Worm (Caenorhabditis elegans) whole organism, young adult: ENCODE data around the gene mlt-8.

ENCODE experiments used
- B0336.3 ChIP-seq: fragments of 200-800 bp; sonication (Bioruptor generic); IDR thresholded peaks from 2 replicates; pipeline ENCODE4 v1.3.6; 2022; ENCODE audit warnings: missing genetic modification characterization, missing compliant biosample characterization
- F23B12.7 ChIP-seq: sonication (generic microtip); optimal IDR thresholded peaks from 2 replicates; lab custom pipeline; 2017; ENCODE audit warnings: missing genetic modification characterization, mild to moderate bottlenecking, missing compliant biosample characterization, antibody characterized with exemption, moderate library complexity; ENCODE audit not compliant: insufficient read depth
- F37B4.10 ChIP-seq: fragments of 200-800 bp; sonication (Bioruptor generic); IDR thresholded peaks from 2 replicates; pipeline ENCODE4 v1.3.6; 2022; ENCODE audit warnings: missing genetic modification characterization, missing compliant biosample characterization
- F39B2.1 ChIP-seq: fragments of 200-800 bp; sonication (Bioruptor generic); IDR thresholded peaks from 2 replicates; pipeline ENCODE4 v1.3.6; 2022; ENCODE audit warnings: missing genetic modification reagents, missing genetic modification characterization, missing compliant biosample characterization
- F52B5.7 ChIP-seq: sonication (generic microtip); optimal IDR thresholded peaks from 2 replicates; lab custom pipeline; 2016; ENCODE audit warnings: mild to moderate bottlenecking, missing genetic modification characterization, missing compliant biosample characterization
- F55B11.4 ChIP-seq: sonication (generic microtip); optimal IDR thresholded peaks from 2 replicates; lab custom pipeline; 2016; ENCODE audit warnings: missing compliant biosample characterization, missing genetic modification characterization, borderline replicate concordance; ENCODE audit not compliant: insufficient read depth
- K12H6.12 ChIP-seq: fragments of 200-800 bp; sonication (Bioruptor generic); optimal IDR thresholded peaks from 2 replicates; lab custom pipeline; 2018; ENCODE audit warnings: mild to moderate bottlenecking, missing genetic modification characterization, missing compliant biosample characterization
- ama-1 ChIP-seq, 3 experiments: fragments of 150-350 bp in 1 of 3; sonication (generic microtip) in 2 of 3; optimal IDR thresholded peaks; 2 replicates each; lab custom pipeline; 2014 to 2018; ENCODE audit warnings: missing biosample characterization in 2 of 3, missing genetic modification characterization in 2 of 3, missing genetic modification reagents in 2 of 3
- aptf-2 ChIP-seq: fragments of 200-800 bp; sonication (Bioruptor generic); conservative IDR thresholded peaks from 2 replicates; pipeline ENCODE4 v1.3.6; 2022; ENCODE audit warnings: missing genetic modification reagents, missing genetic modification characterization, missing compliant biosample characterization
- atf-7 ChIP-seq: sonication (generic microtip); optimal IDR thresholded peaks from 2 replicates; lab custom pipeline; 2017; ENCODE audit warnings: mild to moderate bottlenecking, missing genetic modification characterization, missing compliant biosample characterization
- athp-1 ChIP-seq: sonication (generic microtip); optimal IDR thresholded peaks from 2 replicates; lab custom pipeline; 2017; ENCODE audit warnings: mild to moderate bottlenecking, missing genetic modification characterization, missing compliant biosample characterization
- attf-6 ChIP-seq: fragments of 200-800 bp; sonication (Bioruptor generic); IDR thresholded peaks from 2 replicates; pipeline ENCODE4 v1.3.6; 2022; ENCODE audit warnings: missing genetic modification reagents, missing genetic modification characterization, missing compliant biosample characterization
- bed-1 ChIP-seq: fragments of 200-800 bp; sonication (Bioruptor generic); IDR thresholded peaks from 2 replicates; pipeline ENCODE4 v1.3.6; 2022; ENCODE audit warnings: missing genetic modification reagents, missing genetic modification characterization, missing compliant biosample characterization
- ccch-3 ChIP-seq: fragments of 200-800 bp; sonication (Bioruptor generic); optimal IDR thresholded peaks from 2 replicates; lab custom pipeline; 2018; ENCODE audit warnings: mild to moderate bottlenecking, missing genetic modification characterization, missing compliant biosample characterization
- cebp-1 ChIP-seq, 2 experiments: fragments of 200-800 bp in 1 of 2; sonication (Bioruptor generic) in 1 of 2; sonication (generic microtip) in 1 of 2; IDR thresholded peaks in 1 of 2; optimal IDR thresholded peaks in 1 of 2; 2 replicates each; pipeline versions ENCODE4 v1.3.6 to Lab custom; 2017 to 2022; ENCODE audit warnings: missing compliant biosample characterization in 2 of 2, missing genetic modification characterization in 2 of 2, mild to moderate bottlenecking in 1 of 2, missing genetic modification reagents in 1 of 2, moderate library complexity in 1 of 2
- cebp-2 ChIP-seq: fragments of 200-800 bp; sonication (Bioruptor generic); IDR thresholded peaks from 2 replicates; pipeline ENCODE4 v1.3.6; 2022; ENCODE audit warnings: missing genetic modification characterization, missing compliant biosample characterization
- ceh-40 ChIP-seq: fragments of 200-800 bp; sonication (Bioruptor generic); IDR thresholded peaks from 2 replicates; pipeline ENCODE4 v1.3.6; 2022; ENCODE audit warnings: missing genetic modification characterization, missing compliant biosample characterization
- ceh-79 ChIP-seq: sonication (generic microtip); optimal IDR thresholded peaks from 2 replicates; lab custom pipeline; 2017; ENCODE audit warnings: mild to moderate bottlenecking, missing genetic modification characterization, missing compliant biosample characterization
- egl-18 ChIP-seq: fragments of 200-800 bp; sonication (Bioruptor generic); IDR thresholded peaks from 2 replicates; pipeline ENCODE4 v1.3.6; 2022; ENCODE audit warnings: missing genetic modification reagents, missing genetic modification characterization, missing compliant biosample characterization
- egrh-3 ChIP-seq: fragments of 200-800 bp; sonication (Bioruptor generic); IDR thresholded peaks from 2 replicates; pipeline ENCODE4 v1.3.6; 2022; ENCODE audit warnings: missing genetic modification reagents, missing genetic modification characterization, missing compliant biosample characterization
- him-1 ChIP-seq: sonication (generic microtip); optimal IDR thresholded peaks from 2 replicates; lab custom pipeline; 2016; ENCODE audit warnings: missing genotype, missing genetic modification reagents, missing genetic modification characterization, missing compliant biosample characterization
- hmg-1.2 ChIP-seq: fragments of 200-800 bp; sonication (Bioruptor generic); IDR thresholded peaks from 2 replicates; pipeline ENCODE4 v1.3.6; 2022; ENCODE audit warnings: missing genetic modification reagents, missing genetic modification characterization, missing compliant biosample characterization
- hmg-20 ChIP-seq: fragments of 200-800 bp; sonication (Bioruptor generic); IDR thresholded peaks from 2 replicates; pipeline ENCODE4 v1.3.6; 2022; ENCODE audit warnings: missing genetic modification reagents, missing genetic modification characterization, missing compliant biosample characterization
- lag-1 ChIP-seq: fragments of 200-800 bp; sonication (Bioruptor generic); IDR thresholded peaks from 2 replicates; pipeline ENCODE4 v1.3.6; 2022; ENCODE audit warnings: missing genetic modification reagents, missing genetic modification characterization, missing compliant biosample characterization
- lin-26 ChIP-seq: fragments of 200-800 bp; sonication (Bioruptor generic); IDR thresholded peaks from 2 replicates; pipeline ENCODE4 v1.3.6; 2022; ENCODE audit warnings: missing genetic modification reagents, missing genetic modification characterization, missing compliant biosample characterization
- lin-35 ChIP-seq, 3 experiments: fragments of 150-350 bp in 2 of 3; sonication (generic microtip) in 1 of 3; optimal IDR thresholded peaks; 2 replicates each; lab custom pipeline; 2014 to 2018; ENCODE audit warnings: missing biosample characterization in 3 of 3, missing genetic modification characterization in 3 of 3, missing genetic modification reagents in 3 of 3
- lsl-1 ChIP-seq: fragments of 200-800 bp; sonication (Bioruptor generic); optimal IDR thresholded peaks from 2 replicates; lab custom pipeline; 2018; ENCODE audit warnings: mild to moderate bottlenecking, missing genetic modification characterization, moderate library complexity, missing compliant biosample characterization
- mes-4 ChIP-seq: sonication (generic microtip); optimal IDR thresholded peaks from 2 replicates; lab custom pipeline; 2016; ENCODE audit warnings: missing genotype, missing genetic modification characterization, missing compliant biosample characterization
- mxl-1 ChIP-seq: sonication (generic microtip); optimal IDR thresholded peaks from 2 replicates; lab custom pipeline; 2016; ENCODE audit warnings: missing genetic modification characterization, missing compliant biosample characterization
- nhr-120 ChIP-seq: fragments of 200-800 bp; sonication (Bioruptor generic); IDR thresholded peaks from 2 replicates; pipeline ENCODE4 v1.3.6; 2022; ENCODE audit warnings: missing genetic modification characterization, missing compliant biosample characterization
- nhr-80 ChIP-seq: sonication (generic microtip); optimal IDR thresholded peaks from 2 replicates; lab custom pipeline; 2016; ENCODE audit warnings: missing genetic modification characterization, missing compliant biosample characterization
- repo-1 ChIP-seq: sonication (generic microtip); optimal IDR thresholded peaks from 2 replicates; lab custom pipeline; 2017; ENCODE audit warnings: mild to moderate bottlenecking, missing genetic modification characterization, missing compliant biosample characterization
- rpc-1 ChIP-seq, 2 experiments: fragments of 150-350 bp in 1 of 2; sonication (generic microtip) in 1 of 2; optimal IDR thresholded peaks; 2 replicates each; lab custom pipeline; 2014 to 2018; ENCODE audit warnings: missing biosample characterization in 1 of 2, missing genetic modification characterization in 1 of 2, missing genetic modification reagents in 1 of 2, missing genotype in 1 of 2
- xnd-1 ChIP-seq: sonication (generic microtip); optimal IDR thresholded peaks from 2 replicates; lab custom pipeline; 2016; ENCODE audit warnings: missing genotype, missing genetic modification reagents, missing genetic modification characterization, missing compliant biosample characterization
- zim-3 ChIP-seq: sonication (generic microtip); optimal IDR thresholded peaks from 2 replicates; lab custom pipeline; 2017; ENCODE audit warnings: mild to moderate bottlenecking, missing genetic modification characterization, moderate library complexity, missing compliant biosample characterization
- ztf-22 ChIP-seq: fragments of 200-800 bp; sonication (Bioruptor generic); optimal IDR thresholded peaks from 2 replicates; lab custom pipeline; 2018; ENCODE audit warnings: mild to moderate bottlenecking, missing genetic modification characterization, moderate library complexity, missing compliant biosample characterization
- ztf-6 ChIP-seq: fragments of 200-800 bp; sonication (Bioruptor generic); IDR thresholded peaks from 2 replicates; pipeline ENCODE4 v1.3.6; 2022; ENCODE audit warnings: missing genetic modification reagents, missing genetic modification characterization, missing compliant biosample characterization

mlt-8 gene

DNA sequence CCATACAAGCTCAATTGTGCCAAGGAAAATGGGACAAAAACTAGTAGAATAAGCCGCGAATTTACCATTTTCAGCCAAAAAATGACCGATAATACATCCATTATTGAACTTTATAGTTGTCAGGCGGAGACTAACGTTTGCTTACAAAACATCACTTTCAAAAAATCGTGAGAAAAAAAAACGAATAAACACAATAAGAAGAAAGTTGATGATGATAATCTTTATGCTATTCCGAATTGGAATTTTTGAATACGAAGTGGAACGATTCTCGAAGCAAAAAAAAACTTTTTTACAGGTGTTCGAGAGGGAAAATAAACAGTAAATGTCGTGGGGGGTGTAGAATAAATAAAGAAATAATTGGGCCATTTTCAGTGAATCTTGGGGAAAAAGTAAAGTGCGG lies 5.7 kb upstream of the mlt-8 start, which contains the start of gene W08F4.7 (continued):
- TF ChIP-seq ama-1 (optimal IDR thresholded peaks at IDR 0.05; lab: Kevin White, UChicago) (no peak), ama-1 (GFP tag; optimal IDR thresholded peaks at IDR 0.05; lab: Kevin White, UChicago) (peak in 1 of 2 experiments; percentile 38), nhr-80 (no peak), F37B4.10 (no peak)

DNA sequence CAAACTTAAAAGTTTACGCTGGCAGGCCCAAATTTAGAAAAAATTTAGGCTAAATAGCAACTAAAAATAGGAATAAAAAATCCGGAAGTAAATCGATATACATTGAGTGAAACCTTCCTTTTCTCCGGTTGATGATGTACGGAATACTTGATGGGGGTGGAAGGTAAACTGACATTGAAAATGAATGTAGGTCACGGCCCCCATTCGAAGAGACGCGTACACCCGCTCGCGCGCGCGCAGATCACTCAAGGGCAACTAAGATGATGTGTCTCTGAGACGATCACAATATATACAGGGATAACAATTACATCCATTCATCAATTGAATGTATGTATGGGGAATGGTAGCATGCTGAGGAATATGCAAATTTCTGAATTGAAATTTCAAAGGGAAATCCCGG lies 2.2 kb upstream of the mlt-8 start:
- TF ChIP-seq mes-4 (tag; lab: Kevin White, UChicago) = no peak
- no peak for TF ChIP-seq him-1 (tag; lab: Kevin White, UChicago)
- no peak for TF ChIP-seq cebp-2 (GFP tag; lab: Robert Waterston, UW)
- TF ChIP-seq F55B11.4 (tag; lab: Kevin White, UChicago) = no peak
- TF ChIP-seq hmg-20 (GFP tag; lab: Robert Waterston, UW) = no peak
- TF ChIP-seq athp-1 (tag; lab: Kevin White, UChicago) = no peak
- TF ChIP-seq F23B12.7 (tag; lab: Kevin White, UChicago) = no peak
- no peak for TF ChIP-seq lin-26 (GFP tag; lab: Robert Waterston, UW)
- TF ChIP-seq lsl-1 = no peak
- TF ChIP-seq hmg-1.2 (GFP tag; lab: Robert Waterston, UW) = no peak
- no peak for TF ChIP-seq zim-3
- TF ChIP-seq ceh-40 (GFP tag; lab: Robert Waterston, UW) = no peak
- no peak for TF ChIP-seq K12H6.12 (tag; lab: Kevin White, UChicago)
- TF ChIP-seq lin-35 (GFP tag; optimal IDR thresholded peaks at IDR 0.05; lab: Kevin White, UChicago) = no peak
- TF ChIP-seq repo-1 = no peak
- TF ChIP-seq xnd-1 (tag; lab: Kevin White, UChicago) = no peak
- no peak for TF ChIP-seq nhr-80
- no peak for TF ChIP-seq egrh-3 (GFP tag; lab: Robert Waterston, UW)

DNA sequence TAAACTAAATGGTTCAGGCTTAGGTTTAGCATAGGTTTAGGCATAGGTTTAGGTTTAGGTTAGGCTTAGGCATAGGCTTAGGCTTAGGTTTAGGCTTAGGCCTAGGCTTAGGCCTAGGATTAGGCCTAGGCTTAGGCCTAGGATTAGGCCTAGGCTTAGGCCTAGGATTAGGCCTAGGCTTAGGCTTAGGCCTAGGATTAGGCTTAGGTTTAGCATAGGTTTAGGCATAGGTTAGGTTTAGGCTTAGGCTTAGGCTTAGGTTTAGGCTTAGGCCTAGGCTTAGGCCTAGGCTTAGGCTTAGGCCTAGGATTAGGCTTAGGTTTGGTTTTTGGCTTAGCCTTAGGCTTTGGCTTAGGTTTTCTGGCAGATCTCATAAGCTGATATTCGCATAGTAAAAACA lies 1.7 kb upstream of the mlt-8 start:
- TF ChIP-seq aptf-2 (0 out of 2 replicates have a peak, but pooled peaks have one; percentile 16), lag-1 (GFP tag; lab: Robert Waterston, UW) (0 out of 2 replicates have a peak, but pooled peaks have one; percentile 26)

- TF ChIP-seq repo-1 = no peak
- TF ChIP-seq lag-1 (GFP tag; lab: Robert Waterston, UW) = no peak
- no peak for TF ChIP-seq bed-1
- no peak for TF ChIP-seq cebp-1 (GFP tag; IDR thresholded peaks at IDR 0.05; lab: Robert Waterston, UW)
- TF ChIP-seq cebp-1 (tag; optimal IDR thresholded peaks at IDR 0.05; lab: Kevin White, UChicago) = no peak
- no peak for TF ChIP-seq B0336.3
- no peak for TF ChIP-seq cebp-2 (GFP tag; lab: Robert Waterston, UW)
Measured at ce11 chrII:568776-569175, 3.1 kb downstream of the mlt-8 start, which contains the start of gene W08F4.5. W08F4.5 (minus strand) TSS chrII:568876.

DNA sequence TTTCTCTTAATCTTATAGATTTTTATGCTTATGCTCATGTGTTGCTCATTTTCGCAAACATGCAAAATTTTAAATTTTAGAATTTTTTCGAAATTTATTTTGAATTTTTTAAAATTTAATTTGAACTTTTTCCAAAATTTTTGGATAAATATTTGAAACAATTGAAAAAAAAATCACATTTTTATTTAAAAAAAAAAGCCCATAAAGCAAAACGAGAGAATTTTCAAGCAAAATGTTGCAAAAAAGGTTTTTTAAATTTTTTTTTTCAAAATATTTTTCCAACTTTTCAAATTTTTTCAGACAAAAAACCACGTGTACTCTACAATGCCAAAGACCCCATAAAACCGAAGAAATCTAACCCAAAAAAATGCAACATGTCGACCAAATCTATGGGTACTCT lies 15.7 kb downstream of the mlt-8 start, which contains the start of the genes C09E8.1 and C09E8.6:
Gene C09E8.1, plus strand, starts transcription at position 301 of the 400 bp plus-strand sequence.
Gene C09E8.6, plus strand, starts transcription at position 313 of the 400 bp plus-strand sequence.
- TF ChIP-seq egl-18 (GFP tag; lab: Robert Waterston, UW) = no peak
- TF ChIP-seq mxl-1 = no peak
- no peak for TF ChIP-seq ceh-79
- TF ChIP-seq nhr-120 (GFP tag; lab: Robert Waterston, UW) = no peak
- TF ChIP-seq ccch-3 (GFP tag; lab: Kevin White, UChicago) = no peak
- TF ChIP-seq F23B12.7 (tag; lab: Kevin White, UChicago) = no peak
- TF ChIP-seq lsl-1 = no peak
- TF ChIP-seq F52B5.7 (tag; lab: Kevin White, UChicago) = no peak
- no peak for TF ChIP-seq rpc-1 (optimal IDR thresholded peaks at IDR 0.05; lab: Kevin White, UChicago)
- no peak for TF ChIP-seq rpc-1 (tag; optimal IDR thresholded peaks at IDR 0.05; lab: Kevin White, UChicago)
- no peak for TF ChIP-seq attf-6
- no peak for TF ChIP-seq him-1 (tag; lab: Kevin White, UChicago)
- no peak for TF ChIP-seq F39B2.1 (GFP tag; lab: Robert Waterston, UW)
- no peak for TF ChIP-seq aptf-2
- no peak for TF ChIP-seq cebp-1 (GFP tag; IDR thresholded peaks at IDR 0.05; lab: Robert Waterston, UW)
- no peak for TF ChIP-seq cebp-1 (tag; optimal IDR thresholded peaks at IDR 0.05; lab: Kevin White, UChicago)
- no peak for TF ChIP-seq atf-7 (tag; lab: Kevin White, UChicago)
- no peak for TF ChIP-seq ztf-22
- TF ChIP-seq ztf-6 (GFP tag; lab: Robert Waterston, UW) = no peak
